Fruit fly (Drosophila melanogaster) whole organism, adult: ENCODE measurements around the gene CG18788.

Source experiments
- CG11617 ChIP-seq: fragments of 200-800 bp; sonication (Bioruptor generic); optimal IDR thresholded peaks from 2 replicates; lab custom pipeline; 2017; ENCODE audit warnings: mild to moderate bottlenecking, missing biosample characterization, missing genetic modification reagents, missing genetic modification characterization
- CG12768 ChIP-seq: fragments of 200-800 bp; sonication (Bioruptor generic); optimal IDR thresholded peaks from 2 replicates; lab custom pipeline; 2017; ENCODE audit warnings: missing biosample characterization, missing genetic modification characterization, mild to moderate bottlenecking, moderate library complexity, missing genetic modification reagents
- CG14711 ChIP-seq: fragments of 200-800 bp; sonication (Bioruptor generic); optimal IDR thresholded peaks from 2 replicates; lab custom pipeline; 2018; ENCODE audit warnings: missing biosample characterization, mild to moderate bottlenecking, missing genetic modification characterization, moderate library complexity
- CG1620 ChIP-seq: fragments of 200-800 bp; sonication (Bioruptor generic); optimal IDR thresholded peaks from 2 replicates; lab custom pipeline; 2016; ENCODE audit warnings: missing biosample characterization, missing genetic modification characterization
- CG33017 ChIP-seq: fragments of 200-800 bp; sonication (Bioruptor generic); optimal IDR thresholded peaks from 2 replicates; lab custom pipeline; 2018; ENCODE audit warnings: missing biosample characterization, mild to moderate bottlenecking, missing genetic modification characterization, moderate library complexity
- CG5204 ChIP-seq: fragments of 200-800 bp; sonication (Bioruptor generic); optimal IDR thresholded peaks from 2 replicates; lab custom pipeline; 2016; ENCODE audit warnings: missing biosample characterization, missing genetic modification characterization
- CG7045 ChIP-seq: fragments of 200-800 bp; sonication (Bioruptor generic); optimal IDR thresholded peaks from 2 replicates; lab custom pipeline; 2017; ENCODE audit warnings: missing biosample characterization, mild to moderate bottlenecking, missing genetic modification characterization
- CG7101 ChIP-seq: fragments of 200-800 bp; sonication (Bioruptor generic); optimal IDR thresholded peaks from 2 replicates; lab custom pipeline; 2018; ENCODE audit warnings: missing biosample characterization, mild to moderate bottlenecking, missing genetic modification characterization, moderate library complexity
- Clk ChIP-seq: fragments of 200-800 bp; sonication (Bioruptor generic); optimal IDR thresholded peaks from 2 replicates; lab custom pipeline; 2017; ENCODE audit warnings: missing biosample characterization, missing genetic modification characterization
- Crg-1 ChIP-seq: fragments of 200-800 bp; sonication (Bioruptor generic); optimal IDR thresholded peaks from 2 replicates; lab custom pipeline; 2016; ENCODE audit warnings: missing biosample characterization, missing genetic modification characterization
- Hr96 ChIP-seq: fragments of 200-800 bp; sonication (Bioruptor generic); optimal IDR thresholded peaks from 2 replicates; lab custom pipeline; 2016; ENCODE audit warnings: missing biosample characterization, missing genetic modification characterization
- Mnt ChIP-seq: fragments of 200-800 bp; sonication (Bioruptor generic); optimal IDR thresholded peaks from 2 replicates; lab custom pipeline; 2016; ENCODE audit warnings: missing biosample characterization, mild to moderate bottlenecking, missing genetic modification characterization
- bab1 ChIP-seq: fragments of 200-800 bp; sonication (Bioruptor generic); optimal IDR thresholded peaks from 3 replicates; lab custom pipeline; 2019; ENCODE audit warnings: missing biosample characterization, mild to moderate bottlenecking, missing genetic modification characterization, moderate library complexity
- cic ChIP-seq: fragments of 200-800 bp; sonication (Bioruptor generic); optimal IDR thresholded peaks from 2 replicates; lab custom pipeline; 2017; ENCODE audit warnings: missing biosample characterization, mild to moderate bottlenecking, missing genetic modification characterization, moderate library complexity
- cnc ChIP-seq, 2 experiments: fragments of >200 bp; optimal IDR thresholded peaks; 2 replicates each; lab custom pipeline; 2017
- kay ChIP-seq: fragments of 200-800 bp; sonication (Bioruptor generic); peaks from one replicate; lab custom pipeline; 2016; ENCODE audit warnings: missing biosample characterization, missing genetic modification characterization, borderline replicate concordance
- ovo ChIP-seq: fragments of 200-800 bp; sonication (Bioruptor generic); optimal IDR thresholded peaks from 2 replicates; lab custom pipeline; 2016; ENCODE audit warnings: missing biosample characterization, missing genetic modification characterization
- pad ChIP-seq: fragments of 200-800 bp; sonication (Bioruptor generic); optimal IDR thresholded peaks from 3 replicates; lab custom pipeline; 2017; ENCODE audit warnings: missing biosample characterization, missing genetic modification characterization, mild to moderate bottlenecking, moderate library complexity, missing genetic modification reagents
- tj ChIP-seq: fragments of 200-800 bp; sonication (Bioruptor generic); optimal IDR thresholded peaks from 3 replicates; lab custom pipeline; 2017; ENCODE audit warnings: missing biosample characterization, mild to moderate bottlenecking, missing genetic modification characterization, moderate library complexity
- toe ChIP-seq: fragments of 200-800 bp; sonication (Bioruptor generic); optimal IDR thresholded peaks from 2 replicates; lab custom pipeline; 2016; ENCODE audit warnings: missing biosample characterization, missing genetic modification characterization

The CG18788 gene

DNA sequence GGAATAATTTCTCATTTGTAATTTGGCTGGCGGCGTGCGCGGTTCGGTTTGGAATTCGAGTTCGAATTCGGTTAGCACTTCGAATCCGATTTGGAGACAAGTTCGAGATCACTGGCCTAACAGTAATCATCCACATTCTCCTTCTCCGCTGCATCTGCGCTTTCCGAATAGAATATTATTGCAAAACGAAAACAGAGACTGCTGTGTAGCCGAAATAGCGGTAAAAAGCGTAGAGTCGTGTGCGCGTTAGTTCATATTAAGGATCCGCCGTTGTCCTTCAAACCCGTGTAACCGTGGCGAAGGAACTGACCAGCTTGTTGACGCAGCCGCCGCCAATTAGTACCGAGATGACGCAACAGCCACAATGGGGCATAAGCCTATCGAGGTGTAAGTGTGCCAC, 6.6 kb upstream of the CG18788 start, which contains the start of gene dmGlut:
TSS of gene dmGlut (plus strand) at position 4 of the 400 bp plus-strand sequence.
- TF ChIP-seq pad (GFP tag; lab: Kevin White, UChicago): peak; percentile 93
- no peak for TF ChIP-seq CG5204

- TF ChIP-seq kay (GFP tag; lab: Kevin White, UChicago) (no peak), CG5204 (no peak), Mnt (GFP tag; lab: Kevin White, UChicago) (no peak), CG33017 (tag; lab: Kevin White, UChicago) (no peak), CG7101 (tag; lab: Kevin White, UChicago) (no peak), cnc (optimal IDR thresholded peaks at IDR 0.05; lab: Kevin White, UChicago) (no peak), CG12768 (GFP tag; lab: Kevin White, UChicago) (no peak), Clk (GFP tag; lab: Kevin White, UChicago) (no peak), Hr96 (GFP tag; lab: Kevin White, UChicago) (no peak)
These were observed 5.9 kb upstream of the CG18788 start for dm6 chr2L:12028102-12028501.

- TF ChIP-seq Mnt (GFP tag; lab: Kevin White, UChicago) (no peak), tj (no peak), CG12768 (GFP tag; lab: Kevin White, UChicago) (no peak), Clk (GFP tag; lab: Kevin White, UChicago) (no peak), CG7101 (tag; lab: Kevin White, UChicago) (no peak), toe (GFP tag; lab: Kevin White, UChicago) (no peak), cic (no peak), bab1 (GFP tag; lab: Kevin White, UChicago) (no peak), CG11617 (GFP tag; lab: Kevin White, UChicago) (no peak), CG7045 (GFP tag; lab: Kevin White, UChicago) (no peak), ovo (GFP tag; lab: Kevin White, UChicago) (no peak), CG14711 (tag; lab: Kevin White, UChicago) (no peak)
These were observed 5.2 kb upstream of the CG18788 start for dm6 chr2L:12028808-12029207.

DNA sequence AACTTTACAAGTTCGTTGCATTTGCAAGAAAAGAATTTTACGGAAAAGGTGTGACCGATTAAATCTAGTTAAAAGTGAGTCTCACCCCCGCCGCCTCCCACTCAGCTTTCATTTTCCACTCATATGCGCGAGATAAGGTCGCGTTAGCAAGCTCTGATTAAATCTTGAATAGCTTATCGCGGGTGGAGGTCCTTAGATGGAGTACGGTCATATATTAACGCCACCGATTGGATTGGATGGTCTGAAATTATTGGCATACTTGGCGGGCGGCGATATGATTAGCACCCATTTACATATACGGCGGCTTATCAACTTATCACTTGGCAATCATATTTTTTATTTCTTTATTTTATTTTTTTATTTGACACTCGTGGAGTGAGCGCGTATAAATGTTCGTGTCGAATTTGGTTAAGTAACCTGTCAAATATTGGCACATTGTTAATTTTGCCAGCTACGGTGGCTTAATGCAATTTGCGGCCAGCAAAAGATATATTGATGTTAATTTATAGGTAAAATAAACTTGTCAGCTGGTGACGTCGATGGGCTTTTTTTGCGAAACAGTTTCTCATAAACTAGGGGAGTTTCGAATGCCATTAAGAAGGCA, 4.3 kb upstream of the CG18788 start:
- no peak for TF ChIP-seq pad (GFP tag; lab: Kevin White, UChicago)
- no peak for TF ChIP-seq Clk (GFP tag; lab: Kevin White, UChicago)
- TF ChIP-seq Hr96 (GFP tag; lab: Kevin White, UChicago): peak; percentile 7

dm6 chr2L:12030552-12031131, 3.3 kb upstream of the CG18788 start:
- no peak for TF ChIP-seq CG5204
- TF ChIP-seq CG11617 (GFP tag; lab: Kevin White, UChicago): no peak
- TF ChIP-seq cic: peak; percentile 4
- TF ChIP-seq CG33017 (tag; lab: Kevin White, UChicago): no peak

DNA sequence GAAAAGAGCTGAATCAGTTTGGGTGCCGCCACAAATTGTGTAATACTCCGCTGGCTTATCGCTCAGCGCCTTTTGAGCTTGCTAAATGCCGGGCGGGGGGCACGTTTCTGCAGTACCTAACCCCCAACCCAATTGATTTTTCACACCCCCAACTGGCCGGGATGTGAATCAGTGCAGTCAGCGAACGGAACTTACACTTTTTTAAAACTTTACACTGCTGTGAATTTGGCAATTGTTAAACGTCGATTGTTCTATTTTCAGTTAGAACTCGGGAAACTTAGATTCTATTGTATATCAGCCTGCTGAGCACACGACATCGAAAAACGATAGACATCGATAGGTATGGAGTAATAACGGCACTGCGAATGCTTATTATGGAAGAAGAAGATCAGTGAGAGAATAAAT, 4.2 kb downstream of the CG18788 start, which contains the start of gene Tom70:
TSS of gene Tom70 (minus strand) at position 335 of the 405 bp plus-strand sequence.
- TF ChIP-seq CG7045 (GFP tag; lab: Kevin White, UChicago) (no peak), Mnt (GFP tag; lab: Kevin White, UChicago) (peak; percentile 81), ovo (GFP tag; lab: Kevin White, UChicago) (peak; percentile 13), cic (no peak), pad (GFP tag; lab: Kevin White, UChicago) (no peak)

- TF ChIP-seq tj (peak; percentile 18), CG7101 (tag; lab: Kevin White, UChicago) (no peak), CG14711 (tag; lab: Kevin White, UChicago) (no peak), bab1 (GFP tag; lab: Kevin White, UChicago) (peak; percentile 51)
These were observed 6.5 kb downstream of the CG18788 start, which contains the start of gene CG6766 for dm6 chr2L:12040510-12040909. TSS of gene CG6766 (minus strand) at chr2L:12040689.

DNA sequence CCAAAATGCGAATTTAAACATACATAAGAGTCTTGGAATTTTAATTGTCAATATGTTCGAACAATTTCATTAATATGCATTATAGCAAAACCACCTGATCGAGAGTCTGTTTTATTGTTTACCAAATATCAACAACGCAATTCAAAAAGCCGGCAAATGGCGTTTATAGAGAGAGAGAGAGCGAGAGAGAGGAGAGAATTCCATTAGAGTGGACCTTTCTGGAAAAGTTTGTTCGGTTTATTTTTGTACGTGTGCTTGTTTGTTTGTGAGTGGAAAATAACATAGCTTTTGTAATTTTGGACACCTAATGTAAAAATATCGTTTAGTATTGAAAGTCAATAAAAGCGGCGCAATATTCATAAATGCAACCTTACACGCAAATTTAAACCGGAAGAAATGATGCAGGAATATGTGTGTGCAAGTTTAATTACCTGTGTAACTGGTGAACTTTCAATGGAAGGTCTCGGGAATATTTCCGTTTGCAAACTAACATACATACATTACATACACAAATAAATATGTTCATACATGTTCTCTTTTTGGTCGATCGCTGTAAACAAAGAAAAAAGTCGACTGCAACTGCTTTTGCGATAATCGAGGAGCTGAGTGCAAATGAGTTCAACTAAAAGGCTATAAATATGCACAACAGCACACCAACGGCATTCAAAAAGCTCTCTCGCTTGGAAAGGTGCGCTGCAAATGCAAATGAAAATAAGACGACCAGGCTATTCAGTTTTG, 10.8 kb downstream of the CG18788 start, which contains the start of gene CG6785:
TSS of gene CG6785 (minus strand) at position 588 of the 738 bp plus-strand sequence.
- TF ChIP-seq CG5204 (peak; percentile 79), CG14711 (tag; lab: Kevin White, UChicago) (peak; percentile 87), CG7101 (tag; lab: Kevin White, UChicago) (peak; percentile 96), bab1 (GFP tag; lab: Kevin White, UChicago) (peak; percentile 93), CG7045 (GFP tag; lab: Kevin White, UChicago) (peak; percentile 83), ovo (GFP tag; lab: Kevin White, UChicago) (peak; percentile 73), CG12768 (GFP tag; lab: Kevin White, UChicago) (peak; percentile 90), Hr96 (GFP tag; lab: Kevin White, UChicago) (peak; percentile 61), kay (GFP tag; lab: Kevin White, UChicago) (peak; percentile 96), Crg-1 (GFP tag; lab: Kevin White, UChicago) (peak; percentile 92), pad (GFP tag; lab: Kevin White, UChicago) (peak; percentile 69), Clk (GFP tag; lab: Kevin White, UChicago) (peak; percentile 56), tj (peak; percentile 81), cnc (optimal IDR thresholded peaks at IDR 0.05; lab: Kevin White, UChicago) (no peak), CG11617 (GFP tag; lab: Kevin White, UChicago) (peak; percentile 95), cic (peak; percentile 87), CG33017 (tag; lab: Kevin White, UChicago) (peak; percentile 88), Mnt (GFP tag; lab: Kevin White, UChicago) (peak; percentile 78), toe (GFP tag; lab: Kevin White, UChicago) (peak; percentile 60), CG1620 (GFP tag; lab: Kevin White, UChicago) (peak; percentile 71)
